Worm (Caenorhabditis elegans): ENCODE results near the gene arrd-24.

- TF ChIP-seq ceh-2 (tag; optimal IDR thresholded peaks at IDR 0.05), result no peak
- no peak for TF ChIP-seq ama-1 (optimal IDR thresholded peaks at IDR 0.05)
- no peak for TF ChIP-seq ceh-18 (tag; optimal IDR thresholded peaks at IDR 0.05)
- no peak for TF ChIP-seq elt-2 (tag; optimal IDR thresholded peaks at IDR 0.05)
- no peak for TF ChIP-seq rnt-1 (tag; optimal IDR thresholded peaks at IDR 0.05)
- TF ChIP-seq gmeb-2 (tag; optimal IDR thresholded peaks at IDR 0.05), result no peak
- TF ChIP-seq dve-1 (tag; optimal IDR thresholded peaks at IDR 0.05), result no peak
- no peak for TF ChIP-seq T23F11.4 (GFP tag; optimal IDR thresholded peaks at IDR 0.05)
- no peak for TF ChIP-seq sdc-2 (tag; optimal IDR thresholded peaks at IDR 0.05)
Observed at ce11 chrX:13974448-13975071, 5.8 kb downstream of the arrd-24 start.
